Fruit fly (Drosophila melanogaster) whole organism, embryonic: ENCODE data around the gene RhoBTB.

Experiments used
- Asciz ChIP-seq: fragments of 200-800 bp; sonication (Bioruptor generic); optimal IDR thresholded peaks from 2 replicates; lab custom pipeline; 2017; ENCODE audit warnings: missing biosample characterization, mild to moderate bottlenecking, missing genetic modification characterization, missing genetic modification reagents
- Atf6 ChIP-seq: fragments of 200-800 bp; sonication (Bioruptor generic); IDR thresholded peaks from 2 replicates; pipeline ENCODE4 v1.3.6; 2022; ENCODE audit warnings: missing biosample characterization, missing genetic modification characterization
- Bgb ChIP-seq: fragments of 200-800 bp; sonication (Bioruptor generic); IDR thresholded peaks from 2 replicates; pipeline ENCODE4 v1.3.6; 2022; ENCODE audit warnings: missing biosample characterization, missing genetic modification characterization; ENCODE audit not compliant: partially characterized antibody
- CG10147 ChIP-seq: fragments of 200-800 bp; sonication (Bioruptor generic); optimal IDR thresholded peaks from 2 replicates; lab custom pipeline; 2019; ENCODE audit warnings: missing biosample characterization, mild to moderate bottlenecking, missing genetic modification characterization, moderate library complexity
- CG10654 ChIP-seq: fragments of 200-800 bp; sonication (Bioruptor generic); optimal IDR thresholded peaks from 2 replicates; lab custom pipeline; 2016; ENCODE audit warnings: missing biosample characterization, missing genetic modification characterization
- CG11696 ChIP-seq: fragments of 200-800 bp; sonication (Bioruptor generic); IDR thresholded peaks from 2 replicates; pipeline ENCODE4 v1.3.6; 2022; ENCODE audit warnings: missing biosample characterization, missing genetic modification characterization
- CG12071 ChIP-seq: fragments of 200-800 bp; sonication (Bioruptor generic); optimal IDR thresholded peaks from 3 replicates; lab custom pipeline; 2018; ENCODE audit warnings: missing biosample characterization, mild to moderate bottlenecking, missing genetic modification characterization
- CG14667 ChIP-seq: fragments of 200-800 bp; sonication (Bioruptor generic); IDR thresholded peaks from 2 replicates; pipeline ENCODE4 v1.3.6; 2022; ENCODE audit warnings: missing biosample characterization, missing genetic modification characterization
- CG15696 ChIP-seq: fragments of 200-800 bp; sonication (Bioruptor generic); optimal IDR thresholded peaks from 2 replicates; lab custom pipeline; 2019; ENCODE audit warnings: missing biosample characterization, mild to moderate bottlenecking, missing genetic modification characterization, moderate library complexity
- CG2678 ChIP-seq: fragments of 200-800 bp; sonication (Bioruptor generic); optimal IDR thresholded peaks from 3 replicates; lab custom pipeline; 2019; ENCODE audit warnings: missing biosample characterization, mild to moderate bottlenecking, missing genetic modification characterization, moderate library complexity
- CG31224 ChIP-seq: fragments of 200-800 bp; sonication (Bioruptor generic); IDR thresholded peaks from 2 replicates; pipeline ENCODE4 v1.3.6; 2022; ENCODE audit warnings: missing biosample characterization, missing genetic modification characterization
- CG31441 ChIP-seq: fragments of 200-800 bp; sonication (Bioruptor generic); IDR thresholded peaks from 2 replicates; pipeline ENCODE4 v1.3.6; 2022; ENCODE audit warnings: missing biosample characterization, missing genetic modification characterization
- CG7745 ChIP-seq: fragments of 200-800 bp; sonication (Bioruptor generic); optimal IDR thresholded peaks from 2 replicates; lab custom pipeline; 2018; ENCODE audit warnings: missing biosample characterization, mild to moderate bottlenecking, missing genetic modification characterization, moderate library complexity
- CG8478 ChIP-seq: fragments of >200 bp; optimal IDR thresholded peaks from 2 replicates; lab custom pipeline; 2018
- Chrac-16 ChIP-seq: fragments of 200-800 bp; sonication (Bioruptor generic); optimal IDR thresholded peaks from 3 replicates; lab custom pipeline; 2016; ENCODE audit warnings: missing biosample characterization, missing genetic modification characterization
- ERR ChIP-seq: fragments of 200-800 bp; sonication (Bioruptor generic); optimal IDR thresholded peaks from 2 replicates; lab custom pipeline; 2016; ENCODE audit warnings: missing biosample characterization, missing genetic modification characterization
- Eip74EF ChIP-seq, 2 experiments: fragments of 200-800 bp in 1 of 2; fragments of >200 bp in 1 of 2; sonication (Bioruptor generic) in 1 of 2; optimal IDR thresholded peaks; 2 replicates each; lab custom pipeline; 2017 to 2019; ENCODE audit warnings: missing biosample characterization in 2 of 2, missing genetic modification characterization in 2 of 2, mild to moderate bottlenecking in 1 of 2, moderate library complexity in 1 of 2
- Ets97D ChIP-seq: fragments of 200-800 bp; sonication (Bioruptor generic); optimal IDR thresholded peaks from 3 replicates; lab custom pipeline; 2016; ENCODE audit warnings: missing biosample characterization, missing genetic modification characterization
- H15 ChIP-seq: fragments of 200-800 bp; sonication (Bioruptor generic); IDR thresholded peaks from 3 replicates; pipeline ENCODE4 v1.3.6; 2022; ENCODE audit warnings: missing biosample characterization, missing genetic modification characterization
- Hr51 ChIP-seq, 2 experiments: fragments of 200-800 bp; sonication (Bioruptor generic); optimal IDR thresholded peaks; 2 replicates in 1 of 2; 3 replicates in 1 of 2; lab custom pipeline; 2016 to 2018; ENCODE audit warnings: missing biosample characterization in 2 of 2, missing genetic modification characterization in 2 of 2, mild to moderate bottlenecking in 1 of 2, moderate library complexity in 1 of 2
- Jarid2 ChIP-seq: fragments of 200-800 bp; sonication (Bioruptor generic); optimal IDR thresholded peaks from 3 replicates; lab custom pipeline; 2017; ENCODE audit warnings: mild to moderate bottlenecking, missing biosample characterization, missing genetic modification reagents, missing genetic modification characterization
- Lim3 ChIP-seq: fragments of 200-800 bp; sonication (Bioruptor generic); IDR thresholded peaks from 2 replicates; pipeline ENCODE4 v1.3.6; 2022; ENCODE audit warnings: missing biosample characterization, missing genetic modification characterization
- MTF-1 ChIP-seq: fragments of 200-800 bp; sonication (Bioruptor generic); optimal IDR thresholded peaks from 2 replicates; lab custom pipeline; 2018; ENCODE audit warnings: missing biosample characterization, mild to moderate bottlenecking, missing genetic modification characterization, borderline replicate concordance
- Max ChIP-seq: fragments of 200-800 bp; sonication (Bioruptor generic); optimal IDR thresholded peaks from 2 replicates; lab custom pipeline; 2016; ENCODE audit warnings: missing biosample characterization, mild to moderate bottlenecking, missing genetic modification characterization
- Myb ChIP-seq: fragments of 200-800 bp; sonication (Bioruptor generic); optimal IDR thresholded peaks from 2 replicates; lab custom pipeline; 2016; ENCODE audit warnings: missing biosample characterization, missing genetic modification characterization
- Opbp ChIP-seq: fragments of 200-800 bp; sonication (Bioruptor generic); IDR thresholded peaks from 3 replicates; pipeline ENCODE4 v1.3.6; 2022; ENCODE audit warnings: missing biosample characterization, missing genetic modification characterization; ENCODE audit not compliant: partially characterized antibody
- ase ChIP-seq: fragments of 200-800 bp; sonication (Bioruptor generic); IDR thresholded peaks from 3 replicates; pipeline ENCODE4 v1.3.6; 2022; ENCODE audit warnings: missing biosample characterization, missing genetic modification characterization
- ci ChIP-seq: fragments of 200-800 bp; sonication (Bioruptor generic); IDR thresholded peaks from 3 replicates; pipeline ENCODE4 v1.3.6; 2022; ENCODE audit warnings: missing biosample characterization, missing genetic modification characterization
- dan ChIP-seq: fragments of 200-800 bp; sonication (Bioruptor generic); IDR thresholded peaks from 2 replicates; pipeline ENCODE4 v1.3.6; 2022; ENCODE audit warnings: missing biosample characterization, missing genetic modification characterization
- exex ChIP-seq: fragments of 200-800 bp; sonication (Bioruptor generic); optimal IDR thresholded peaks from 4 replicates; lab custom pipeline; 2018; ENCODE audit warnings: missing biosample characterization, mild to moderate bottlenecking, missing genetic modification characterization, moderate library complexity
- fd102C ChIP-seq: fragments of 200-800 bp; sonication (Bioruptor generic); optimal IDR thresholded peaks from 2 replicates; lab custom pipeline; 2018; ENCODE audit warnings: missing biosample characterization, mild to moderate bottlenecking, missing genetic modification characterization, moderate library complexity
- gfzf ChIP-seq: fragments of 200-800 bp; sonication (Bioruptor generic); optimal IDR thresholded peaks from 2 replicates; lab custom pipeline; 2016; ENCODE audit warnings: missing biosample characterization, mild to moderate bottlenecking, missing genetic modification characterization, moderate library complexity
- gsb-n ChIP-seq: fragments of 200-800 bp; sonication (Bioruptor generic); optimal IDR thresholded peaks from 3 replicates; lab custom pipeline; 2018; ENCODE audit warnings: missing biosample characterization, mild to moderate bottlenecking, missing genetic modification characterization
- kah ChIP-seq: fragments of 200-800 bp; sonication (Bioruptor generic); optimal IDR thresholded peaks from 2 replicates; lab custom pipeline; 2018; ENCODE audit warnings: missing biosample characterization, mild to moderate bottlenecking, missing genetic modification characterization
- mld ChIP-seq: fragments of 200-800 bp; sonication (Bioruptor generic); IDR thresholded peaks from 3 replicates; pipeline ENCODE4 v1.3.6; 2022; ENCODE audit warnings: missing biosample characterization, missing genetic modification characterization; ENCODE audit not compliant: partially characterized antibody
- nau ChIP-seq: fragments of 200-800 bp; sonication (Bioruptor generic); optimal IDR thresholded peaks from 3 replicates; lab custom pipeline; 2017; ENCODE audit warnings: missing biosample characterization, mild to moderate bottlenecking, missing genetic modification characterization, missing genetic modification reagents
- nerfin-2 ChIP-seq: fragments of 200-800 bp; sonication (Bioruptor generic); IDR thresholded peaks from 2 replicates; pipeline ENCODE4 v1.3.6; 2022; ENCODE audit warnings: missing biosample characterization, missing genetic modification characterization; ENCODE audit not compliant: partially characterized antibody
- pfk ChIP-seq: fragments of 200-800 bp; sonication (Bioruptor generic); optimal IDR thresholded peaks from 2 replicates; lab custom pipeline; 2018; ENCODE audit warnings: missing biosample characterization, mild to moderate bottlenecking, missing genetic modification characterization, moderate library complexity
- phol ChIP-seq: fragments of 200-800 bp; sonication (Bioruptor generic); optimal IDR thresholded peaks from 3 replicates; lab custom pipeline; 2018; ENCODE audit warnings: missing biosample characterization, mild to moderate bottlenecking, missing genetic modification characterization, moderate library complexity
- pzg ChIP-seq: fragments of 200-800 bp; sonication (Bioruptor generic); optimal IDR thresholded peaks from 3 replicates; lab custom pipeline; 2018; ENCODE audit warnings: missing biosample characterization, mild to moderate bottlenecking, missing genetic modification characterization, moderate library complexity
- repo ChIP-seq: fragments of 200-800 bp; sonication (Bioruptor generic); optimal IDR thresholded peaks from 2 replicates; lab custom pipeline; 2016; ENCODE audit warnings: missing biosample characterization, missing genetic modification characterization
- seq ChIP-seq: fragments of 200-800 bp; sonication (Bioruptor generic); IDR thresholded peaks from 2 replicates; pipeline ENCODE4 v1.3.6; 2022; ENCODE audit warnings: missing biosample characterization, missing genetic modification characterization
- sna ChIP-seq: fragments of 200-800 bp; sonication (Bioruptor generic); IDR thresholded peaks from 2 replicates; pipeline ENCODE4 v1.3.6; 2022; ENCODE audit warnings: missing biosample characterization, missing genetic modification characterization; ENCODE audit not compliant: partially characterized antibody
- so ChIP-seq: fragments of 200-800 bp; sonication (Bioruptor generic); IDR thresholded peaks from 3 replicates; pipeline ENCODE4 v1.3.6; 2022; ENCODE audit warnings: missing biosample characterization, missing genetic modification characterization
- yki ChIP-seq: fragments of >200 bp; optimal IDR thresholded peaks from 3 replicates; lab custom pipeline; 2018
- zf30C ChIP-seq: fragments of 200-800 bp; sonication (Bioruptor generic); optimal IDR thresholded peaks from 3 replicates; lab custom pipeline; 2018; ENCODE audit warnings: missing biosample characterization, mild to moderate bottlenecking, missing genetic modification characterization
- zfh2 ChIP-seq: fragments of 200-800 bp; sonication (Bioruptor generic); optimal IDR thresholded peaks from 2 replicates; lab custom pipeline; 2016; ENCODE audit warnings: missing biosample characterization, missing genetic modification characterization

RhoBTB gene

dm6 chr3L:20401026-20401912 is 25.2 kb downstream of the RhoBTB start, which contains the start of gene trbl (continued):
- no peak for TF ChIP-seq CG10654 (GFP tag; lab: Kevin White, UChicago)
- TF ChIP-seq phol (tag; lab: Kevin White, UChicago), result no peak
- peak; percentile 43 for TF ChIP-seq kah (GFP tag; lab: Kevin White, UChicago)
- TF ChIP-seq Lim3 (GFP tag; lab: Robert Waterston, UW), result no peak
- TF ChIP-seq Jarid2 (GFP tag; lab: Kevin White, UChicago), result peak; percentile 80
- no peak for TF ChIP-seq CG31224
- peak; percentile 75; the same call in 1 of the 2 replicates for TF ChIP-seq nerfin-2 (GFP tag; lab: Robert Waterston, UW)
- peak; percentile 43; the same call in 1 of the 3 replicates for TF ChIP-seq ci (GFP tag; lab: Robert Waterston, UW)
- TF ChIP-seq CG7745 (tag; lab: Kevin White, UChicago), result peak; percentile 62
- no peak for TF ChIP-seq CG11696
- peak; percentile 77 for TF ChIP-seq Bgb (GFP tag; lab: Robert Waterston, UW)
- TF ChIP-seq ase, result no peak
- TF ChIP-seq Myb (GFP tag; lab: Kevin White, UChicago), result peak; percentile 84
- peak; percentile 26 for TF ChIP-seq Ets97D (GFP tag; lab: Kevin White, UChicago)
- 0 out of 2 replicates have a peak, but pooled peaks have one; percentile 55 for TF ChIP-seq sna (GFP tag; lab: Robert Waterston, UW)
- peak; percentile 20; the same call in 1 of the 2 replicates for TF ChIP-seq CG31441 (GFP tag; lab: Robert Waterston, UW)
- peak; percentile 44 for TF ChIP-seq MTF-1 (GFP tag; lab: Kevin White, UChicago)
- TF ChIP-seq zf30C (GFP tag; lab: Kevin White, UChicago), result peak; percentile 38
- peak; percentile 33; the same call in 1 of the 3 replicates for TF ChIP-seq so (GFP tag; lab: Robert Waterston, UW)
- TF ChIP-seq Max, result peak; percentile 26
- no peak for TF ChIP-seq H15 (GFP tag; lab: Robert Waterston, UW)
- TF ChIP-seq CG10147 (GFP tag; lab: Kevin White, UChicago), result no peak
- TF ChIP-seq yki (lab: Kevin White, UChicago), result peak; percentile 92
- peak; percentile 69; the same call in 1 of the 2 replicates for TF ChIP-seq seq (GFP tag; lab: Robert Waterston, UW)
- TF ChIP-seq CG14667 (GFP tag; lab: Robert Waterston, UW), result no peak
- TF ChIP-seq Opbp, result peak; percentile 86; the same call in 2 of the 3 replicates
- TF ChIP-seq Chrac-16 (GFP tag; lab: Kevin White, UChicago), result no peak
- TF ChIP-seq pfk, result peak; percentile 52
- peak; percentile 26 for TF ChIP-seq fd102C (GFP tag; lab: Kevin White, UChicago)
- TF ChIP-seq CG8478 (lab: Kevin White, UChicago), result peak; percentile 49
- peak; percentile 77 for TF ChIP-seq exex (tag; lab: Kevin White, UChicago)
- TF ChIP-seq repo (GFP tag; lab: Kevin White, UChicago), result no peak
- peak; percentile 51 for TF ChIP-seq Atf6 (GFP tag; lab: Robert Waterston, UW)
- no peak for TF ChIP-seq gsb-n (tag; lab: Kevin White, UChicago)
- TF ChIP-seq CG12071 (GFP tag; lab: Kevin White, UChicago), result peak; percentile 58
- peak in 1 of 2 experiments; percentile 25 for TF ChIP-seq Hr51 (GFP tag; optimal IDR thresholded peaks at IDR 0.05; lab: Kevin White, UChicago)
- peak; percentile 59 for TF ChIP-seq gfzf (GFP tag; lab: Kevin White, UChicago)
- peak in 1 of 2 experiments; percentile 67 for TF ChIP-seq Eip74EF (GFP tag; optimal IDR thresholded peaks at IDR 0.05; lab: Kevin White, UChicago)
- TF ChIP-seq pzg (GFP tag; lab: Kevin White, UChicago), result peak; percentile 20
- TF ChIP-seq CG15696 (tag; lab: Kevin White, UChicago), result no peak
- TF ChIP-seq dan (GFP tag; lab: Robert Waterston, UW), result no peak
- TF ChIP-seq zfh2 (GFP tag; lab: Kevin White, UChicago), result no peak
- TF ChIP-seq CG2678 (tag; lab: Kevin White, UChicago), result peak; percentile 10
- TF ChIP-seq ERR (GFP tag; lab: Kevin White, UChicago), result no peak
- peak; percentile 68 for TF ChIP-seq nau (GFP tag; lab: Kevin White, UChicago)
- TF ChIP-seq mld (GFP tag; lab: Robert Waterston, UW), result peak; percentile 90
- no peak for TF ChIP-seq Asciz (GFP tag; lab: Kevin White, UChicago)
